Worm (Caenorhabditis elegans): ENCODE measurements around the gene pap-1.
"Not testable (repeated sequence)": the region's sequence is repeated elsewhere in the genome, so short reads cannot be mapped to it uniquely, and the experiment has no call there.

ce11 chrV:10449302-10449701 is 7.5 kb downstream of the pap-1 start:
- not testable (repeated sequence) for TF ChIP-seq T22C8.4 (GFP tag; IDR thresholded peaks at IDR 0.05); klf-2 (GFP tag; conservative IDR thresholded peaks at IDR 0.05); cog-1 (tag; optimal IDR thresholded peaks at IDR 0.05)
- peak; percentile 60; the same call in 1 of the 2 replicates for TF ChIP-seq flt-1 (GFP tag; IDR thresholded peaks at IDR 0.05)

Measured in whole organism, midembryonic.